Worm (Caenorhabditis elegans) whole organism, L4/young adult: ENCODE measurements around the gene C18E9.7.
A peak's percentile ranks its signal among the peaks of the same experiment; 100 is the strongest.

Experiments used
- W03F9.2 ChIP-seq: fragments of 150-350 bp; optimal IDR thresholded peaks from 2 replicates; lab custom pipeline; 2014; ENCODE audit warnings: missing biosample characterization, missing genetic modification characterization
- dao-5 ChIP-seq: sonication (generic microtip); optimal IDR thresholded peaks from 2 replicates; lab custom pipeline; 2016; ENCODE audit warnings: missing genotype, missing genetic modification characterization, moderate library complexity, missing compliant biosample characterization
- him-1 ChIP-seq: sonication (generic microtip); optimal IDR thresholded peaks from 2 replicates; lab custom pipeline; 2016; ENCODE audit warnings: missing genotype, missing genetic modification reagents, missing genetic modification characterization, missing compliant biosample characterization

C18E9.7 gene

ce11 chrII:8969251-8970183 lies 13.1 kb downstream of the C18E9.7 start, which contains the start of the genes szy-20 and C18E9.5:
Gene szy-20, minus strand, starts transcription at chrII:8969333.
Gene C18E9.5, plus strand, starts transcription at chrII:8969980.
- TF ChIP-seq W03F9.2 = peak; percentile 64
- peak; percentile 75 for TF ChIP-seq him-1 (tag; lab: Kevin White, UChicago)
- no peak for TF ChIP-seq dao-5

- TF ChIP-seq W03F9.2 = no peak
- TF ChIP-seq dao-5 = no peak
- no peak for TF ChIP-seq him-1 (tag; lab: Kevin White, UChicago)
Measured at ce11 chrII:8964835-8965234, 17.7 kb downstream of the C18E9.7 start, which contains the start of the genes ndub-3 and C18E9.2. Gene ndub-3, minus strand, starts transcription at chrII:8964890. Gene C18E9.2, plus strand, starts transcription at chrII:8965006.

- TF ChIP-seq dao-5 (no peak), W03F9.2 (no peak), him-1 (tag; lab: Kevin White, UChicago) (no peak)
Measured at ce11 chrII:8964049-8964448, 18.5 kb downstream of the C18E9.7 start, which contains the start of gene sftd-3. Gene sftd-3, minus strand, starts transcription at chrII:8964149.

- TF ChIP-seq W03F9.2 (no peak), dao-5 (no peak), him-1 (tag; lab: Kevin White, UChicago) (peak; percentile 9)
Measured at ce11 chrII:8962206-8962605, 20.4 kb downstream of the C18E9.7 start.

ce11 chrII:8961450-8961849 lies 21.1 kb downstream of the C18E9.7 start:
- TF ChIP-seq W03F9.2 (no peak), him-1 (tag; lab: Kevin White, UChicago) (no peak), dao-5 (no peak)

ce11 chrII:8960414-8960813 lies 22.2 kb downstream of the C18E9.7 start, which contains the start of gene cal-2:
Gene cal-2, plus strand, starts transcription at chrII:8960714.
- TF ChIP-seq dao-5 (no peak), W03F9.2 (no peak), him-1 (tag; lab: Kevin White, UChicago) (no peak)

- no peak for TF ChIP-seq dao-5
- no peak for TF ChIP-seq W03F9.2
- TF ChIP-seq him-1 (tag; lab: Kevin White, UChicago) = no peak
Measured at ce11 chrII:8959081-8959480, 23.5 kb downstream of the C18E9.7 start.

ce11 chrII:8956896-8957295 lies 25.7 kb downstream of the C18E9.7 start:
- no peak for TF ChIP-seq W03F9.2
- no peak for TF ChIP-seq him-1 (tag; lab: Kevin White, UChicago)
- no peak for TF ChIP-seq dao-5

- TF ChIP-seq dao-5 (no peak), W03F9.2 (no peak), him-1 (tag; lab: Kevin White, UChicago) (no peak)
Measured at ce11 chrII:8953703-8954102, 28.9 kb downstream of the C18E9.7 start.

- no peak for TF ChIP-seq dao-5
- TF ChIP-seq W03F9.2 = no peak
- TF ChIP-seq him-1 (tag; lab: Kevin White, UChicago) = no peak
Measured at ce11 chrII:8951270-8951669, 31.3 kb downstream of the C18E9.7 start.

- TF ChIP-seq dao-5 (no peak), him-1 (tag; lab: Kevin White, UChicago) (no peak), W03F9.2 (no peak)
Measured at ce11 chrII:8948640-8949039, 33.9 kb downstream of the C18E9.7 start.

ce11 chrII:8947391-8947790 lies 35.2 kb downstream of the C18E9.7 start, which contains the start of gene cutl-15:
Gene cutl-15, minus strand, starts transcription at chrII:8947688.
- TF ChIP-seq him-1 (tag; lab: Kevin White, UChicago) (no peak), dao-5 (no peak), W03F9.2 (no peak)

ce11 chrII:8945167-8945566 lies 37.4 kb downstream of the C18E9.7 start:
- TF ChIP-seq dao-5 (no peak), him-1 (tag; lab: Kevin White, UChicago) (no peak), W03F9.2 (no peak)

ce11 chrII:8940362-8940940 lies 42.1 kb downstream of the C18E9.7 start, which contains the start of the genes set-17 and T21B10.4:
Gene set-17, minus strand, starts transcription at chrII:8940488.
Gene T21B10.4, plus strand, starts transcription at chrII:8940894.
- TF ChIP-seq him-1 (tag; lab: Kevin White, UChicago) (no peak), dao-5 (no peak), W03F9.2 (peak; percentile 33)
